Fruit fly (Drosophila melanogaster) whole organism, prepupa: ENCODE measurements around the gene CG9263.

Experiments used
- Blimp-1 ChIP-seq: fragments of 200-800 bp; sonication (Bioruptor generic); optimal IDR thresholded peaks from 3 replicates; lab custom pipeline; 2017; ENCODE audit warnings: missing biosample characterization, missing genetic modification characterization, mild to moderate bottlenecking, moderate library complexity, missing genetic modification reagents
- CG10631 ChIP-seq: fragments of 200-800 bp; sonication (Bioruptor generic); optimal IDR thresholded peaks from 2 replicates; lab custom pipeline; 2016; ENCODE audit warnings: missing biosample characterization, missing genetic modification characterization
- CG11294 ChIP-seq: fragments of 200-800 bp; sonication (Bioruptor generic); IDR thresholded peaks from 2 replicates; pipeline ENCODE4 v1.3.6; 2022; ENCODE audit warnings: missing biosample characterization, missing genetic modification characterization
- CG11762 ChIP-seq: fragments of 200-800 bp; sonication (Bioruptor generic); optimal IDR thresholded peaks from 3 replicates; lab custom pipeline; 2016; ENCODE audit warnings: missing biosample characterization, missing genetic modification characterization; ENCODE audit not compliant: insufficient read depth
- CG11902 ChIP-seq: fragments of 200-800 bp; sonication (Bioruptor generic); optimal IDR thresholded peaks from 3 replicates; lab custom pipeline; 2016; ENCODE audit warnings: missing biosample characterization, missing genetic modification characterization
- CG15336 ChIP-seq: fragments of 200-800 bp; sonication (Bioruptor generic); IDR thresholded peaks from 2 replicates; pipeline ENCODE4 v1.3.6; 2022; ENCODE audit warnings: missing biosample characterization, missing genetic modification characterization
- CG1621 ChIP-seq: fragments of 200-800 bp; sonication (Bioruptor generic); optimal IDR thresholded peaks from 3 replicates; lab custom pipeline; 2018; ENCODE audit warnings: missing biosample characterization, mild to moderate bottlenecking, missing genetic modification characterization
- CG16779 ChIP-seq: fragments of 200-800 bp; sonication (Bioruptor generic); optimal IDR thresholded peaks from 3 replicates; lab custom pipeline; 2017; ENCODE audit warnings: missing biosample characterization, mild to moderate bottlenecking, missing genetic modification characterization
- CG3032 ChIP-seq: fragments of 200-800 bp; optimal IDR thresholded peaks from 2 replicates; lab custom pipeline; 2019; ENCODE audit warnings: missing biosample characterization, mild to moderate bottlenecking, missing genetic modification characterization, moderate library complexity
- CG31627 ChIP-seq: fragments of 200-800 bp; sonication (Bioruptor generic); optimal IDR thresholded peaks from 3 replicates; lab custom pipeline; 2016; ENCODE audit warnings: missing biosample characterization, missing genetic modification characterization
- CG34406 ChIP-seq: fragments of 200-800 bp; sonication (Bioruptor generic); optimal IDR thresholded peaks from 3 replicates; lab custom pipeline; 2016; ENCODE audit warnings: missing biosample characterization, missing genetic modification characterization
- CG6163 ChIP-seq: fragments of 200-800 bp; sonication (Bioruptor generic); IDR thresholded peaks from 3 replicates; pipeline ENCODE4 v1.3.6; 2022; ENCODE audit warnings: missing biosample characterization, missing genetic modification characterization
- CG6792 ChIP-seq: fragments of 200-800 bp; sonication (Bioruptor generic); optimal IDR thresholded peaks from 3 replicates; lab custom pipeline; 2016; ENCODE audit warnings: missing biosample characterization, missing genetic modification characterization
- CG6808 ChIP-seq: fragments of 200-800 bp; sonication (Bioruptor generic); optimal IDR thresholded peaks from 3 replicates; lab custom pipeline; 2017; ENCODE audit warnings: missing biosample characterization, missing genetic modification characterization, mild to moderate bottlenecking, moderate library complexity, missing genetic modification reagents
- CG7368 ChIP-seq: fragments of 200-800 bp; sonication (Bioruptor generic); optimal IDR thresholded peaks from 3 replicates; lab custom pipeline; 2016; ENCODE audit warnings: missing biosample characterization, missing genetic modification characterization
- CG8319 ChIP-seq: fragments of 200-800 bp; sonication (Bioruptor generic); optimal IDR thresholded peaks from 3 replicates; lab custom pipeline; 2016; ENCODE audit warnings: missing biosample characterization, missing genetic modification characterization
- CG8632 ChIP-seq: fragments of 200-800 bp; sonication (Bioruptor generic); optimal IDR thresholded peaks from 3 replicates; lab custom pipeline; 2016; ENCODE audit warnings: missing biosample characterization, missing genetic modification characterization
- CG9139 ChIP-seq: fragments of 200-800 bp; sonication (Bioruptor generic); optimal IDR thresholded peaks from 3 replicates; lab custom pipeline; 2017; ENCODE audit warnings: missing biosample characterization, mild to moderate bottlenecking, missing genetic modification characterization
- Eip75B ChIP-seq: fragments of 200-800 bp; sonication (Bioruptor generic); optimal IDR thresholded peaks from 3 replicates; lab custom pipeline; 2016; ENCODE audit warnings: missing biosample characterization, missing genetic modification characterization
- Eip93F ChIP-seq: fragments of 200-800 bp; sonication (Bioruptor generic); optimal IDR thresholded peaks from 2 replicates; lab custom pipeline; 2016; ENCODE audit warnings: missing biosample characterization, mild to moderate bottlenecking, missing genetic modification characterization
- Ets21C ChIP-seq: fragments of 200-800 bp; sonication (Bioruptor generic); optimal IDR thresholded peaks from 3 replicates; lab custom pipeline; 2016; ENCODE audit warnings: missing biosample characterization, missing genetic modification characterization
- Ets96B ChIP-seq: fragments of 200-800 bp; optimal IDR thresholded peaks from 2 replicates; lab custom pipeline; 2019; ENCODE audit warnings: missing biosample characterization, mild to moderate bottlenecking, missing genetic modification characterization, moderate library complexity
- Hr38 ChIP-seq: sonication (Bioruptor generic); optimal IDR thresholded peaks from 2 replicates; lab custom pipeline; 2016; ENCODE audit warnings: missing biosample characterization, missing genetic modification characterization
- Hr39 ChIP-seq: fragments of 200-800 bp; sonication (Bioruptor generic); optimal IDR thresholded peaks from 2 replicates; lab custom pipeline; 2016; ENCODE audit warnings: missing biosample characterization, missing genetic modification characterization
- Hr4 ChIP-seq: fragments of 200-800 bp; sonication (Bioruptor generic); optimal IDR thresholded peaks from 3 replicates; lab custom pipeline; 2016; ENCODE audit warnings: missing biosample characterization, missing genetic modification characterization
- Lpt ChIP-seq: fragments of 200-800 bp; sonication (Bioruptor generic); optimal IDR thresholded peaks from 3 replicates; lab custom pipeline; 2016; ENCODE audit warnings: missing biosample characterization, missing genetic modification characterization
- Met ChIP-seq: fragments of 200-800 bp; sonication (Bioruptor generic); optimal IDR thresholded peaks from 3 replicates; lab custom pipeline; 2016; ENCODE audit warnings: missing biosample characterization, missing genetic modification characterization
- Sox102F ChIP-seq: fragments of 200-800 bp; sonication (Bioruptor generic); optimal IDR thresholded peaks from 2 replicates; lab custom pipeline; 2016; ENCODE audit warnings: missing biosample characterization, mild to moderate bottlenecking, missing genetic modification characterization
- Sox15 ChIP-seq: fragments of 200-800 bp; sonication (Bioruptor generic); optimal IDR thresholded peaks from 3 replicates; lab custom pipeline; 2016; ENCODE audit warnings: missing biosample characterization, missing genetic modification characterization
- achi ChIP-seq: fragments of 200-800 bp; sonication (Bioruptor generic); optimal IDR thresholded peaks from 3 replicates; lab custom pipeline; 2016; ENCODE audit warnings: missing biosample characterization, missing genetic modification characterization
- acj6 ChIP-seq: fragments of 200-800 bp; sonication (Bioruptor generic); optimal IDR thresholded peaks from 3 replicates; lab custom pipeline; 2016; ENCODE audit warnings: missing biosample characterization, missing genetic modification characterization
- cyc ChIP-seq: fragments of 200-800 bp; sonication (Bioruptor generic); optimal IDR thresholded peaks from 3 replicates; lab custom pipeline; 2016; ENCODE audit warnings: missing biosample characterization, missing genetic modification characterization
- dac ChIP-seq: fragments of 200-800 bp; sonication (Bioruptor generic); optimal IDR thresholded peaks from 2 replicates; lab custom pipeline; 2017; ENCODE audit warnings: missing biosample characterization, mild to moderate bottlenecking, missing genetic modification characterization
- dsx ChIP-seq: fragments of 200-800 bp; optimal IDR thresholded peaks from 3 replicates; lab custom pipeline; 2019; ENCODE audit warnings: missing biosample characterization, mild to moderate bottlenecking, missing genetic modification characterization, moderate library complexity; ENCODE audit not compliant: poor library complexity, severe bottlenecking
- eg ChIP-seq: fragments of 200-800 bp; sonication (Bioruptor generic); IDR thresholded peaks from 3 replicates; pipeline ENCODE4 v1.3.6; 2022; ENCODE audit warnings: missing biosample characterization, missing genetic modification characterization
- esn ChIP-seq: fragments of 200-800 bp; sonication (Bioruptor generic); optimal IDR thresholded peaks from 2 replicates; lab custom pipeline; 2016; ENCODE audit warnings: missing biosample characterization, mild to moderate bottlenecking, missing genetic modification characterization, moderate library complexity
- fd59A ChIP-seq: fragments of 200-800 bp; sonication (Bioruptor generic); optimal IDR thresholded peaks from 2 replicates; lab custom pipeline; 2017; ENCODE audit warnings: missing biosample characterization, mild to moderate bottlenecking, missing genetic modification characterization, missing genetic modification reagents
- fd85E ChIP-seq: fragments of 200-800 bp; sonication (Bioruptor generic); optimal IDR thresholded peaks from 3 replicates; lab custom pipeline; 2016; ENCODE audit warnings: missing biosample characterization, missing genetic modification characterization
- lz ChIP-seq: fragments of 200-800 bp; sonication (Bioruptor generic); optimal IDR thresholded peaks from 3 replicates; lab custom pipeline; 2016; ENCODE audit warnings: missing biosample characterization, missing genetic modification characterization
- net ChIP-seq: fragments of 200-800 bp; sonication (Bioruptor generic); optimal IDR thresholded peaks from 3 replicates; lab custom pipeline; 2016; ENCODE audit warnings: missing biosample characterization, missing genetic modification characterization
- pdm3 ChIP-seq: fragments of 200-800 bp; sonication (Bioruptor generic); optimal IDR thresholded peaks from 3 replicates; lab custom pipeline; 2016; ENCODE audit warnings: missing biosample characterization, missing genetic modification characterization
- salr ChIP-seq, 2 experiments: fragments of 200-800 bp; sonication (Bioruptor generic); optimal IDR thresholded peaks; 3 replicates each; lab custom pipeline; 2016 to 2018; ENCODE audit warnings: missing biosample characterization in 2 of 2, missing genetic modification characterization in 2 of 2, mild to moderate bottlenecking in 1 of 2
- spab ChIP-seq: fragments of 200-800 bp; sonication (Bioruptor generic); optimal IDR thresholded peaks from 2 replicates; lab custom pipeline; 2017; ENCODE audit warnings: missing biosample characterization, mild to moderate bottlenecking, missing genetic modification characterization, missing genetic modification reagents
- ss ChIP-seq, 2 experiments: fragments of 200-800 bp; sonication (Bioruptor generic); optimal IDR thresholded peaks; 2 replicates in 1 of 2; 3 replicates in 1 of 2; lab custom pipeline; 2017 to 2018; ENCODE audit warnings: mild to moderate bottlenecking in 2 of 2, missing biosample characterization in 2 of 2, missing genetic modification characterization in 2 of 2, moderate library complexity in 1 of 2
- topi ChIP-seq: fragments of 200-800 bp; sonication (Bioruptor generic); optimal IDR thresholded peaks from 3 replicates; lab custom pipeline; 2016; ENCODE audit warnings: missing biosample characterization, missing genetic modification characterization
- vri ChIP-seq: fragments of 200-800 bp; sonication (Bioruptor generic); optimal IDR thresholded peaks from 3 replicates; lab custom pipeline; 2016; ENCODE audit warnings: missing biosample characterization, mild to moderate bottlenecking, missing genetic modification characterization

Gene CG9263

dm6 chr2L:13550488-13551033 is 8.2 kb upstream of the CG9263 start (continued):
- no peak for TF ChIP-seq Met
- no peak for TF ChIP-seq net (GFP tag; lab: Kevin White, UChicago)
- TF ChIP-seq Sox102F (GFP tag; lab: Kevin White, UChicago), result no peak
- TF ChIP-seq Ets96B (tag; lab: Kevin White, UChicago), result no peak
- no peak for TF ChIP-seq Eip93F (GFP tag; lab: Kevin White, UChicago)
- no peak for TF ChIP-seq Hr39 (GFP tag; lab: Kevin White, UChicago)
- TF ChIP-seq topi (GFP tag; lab: Kevin White, UChicago), result no peak
- no peak for TF ChIP-seq Blimp-1
- no peak for TF ChIP-seq CG8632
- TF ChIP-seq CG31627 (GFP tag; lab: Kevin White, UChicago), result no peak
- TF ChIP-seq Ets21C (GFP tag; lab: Kevin White, UChicago), result no peak
- peak; percentile 24; the same call in 1 of the 3 replicates for TF ChIP-seq CG6163 (GFP tag; lab: Robert Waterston, UW)
- no peak for TF ChIP-seq CG11902
- no peak for TF ChIP-seq Eip75B (GFP tag; lab: Kevin White, UChicago)
- no peak for TF ChIP-seq CG15336 (GFP tag; lab: Robert Waterston, UW)
- TF ChIP-seq salr (GFP tag; optimal IDR thresholded peaks at IDR 0.05; lab: Kevin White, UChicago), result peak in 1 of 2 experiments; percentile 6
- TF ChIP-seq ss (GFP tag; optimal IDR thresholded peaks at IDR 0.05; lab: Kevin White, UChicago), result peak; percentile 54 to 73
- TF ChIP-seq CG11762 (GFP tag; lab: Kevin White, UChicago), result no peak
- no peak for TF ChIP-seq cyc (GFP tag; lab: Kevin White, UChicago)
- TF ChIP-seq CG11294 (GFP tag; lab: Robert Waterston, UW), result no peak
- peak; percentile 67 for TF ChIP-seq CG6808
- no peak for TF ChIP-seq achi (GFP tag; lab: Kevin White, UChicago)
- TF ChIP-seq CG9139, result peak; percentile 66
- no peak for TF ChIP-seq fd85E (GFP tag; lab: Kevin White, UChicago)
- TF ChIP-seq Lpt (GFP tag; lab: Kevin White, UChicago), result peak; percentile 12

- TF ChIP-seq net (GFP tag; lab: Kevin White, UChicago), result peak; percentile 16
- TF ChIP-seq CG9139, result peak; percentile 4
- peak; percentile 57; the same call in 1 of the 3 replicates for TF ChIP-seq eg (GFP tag; lab: Robert Waterston, UW)
- no peak for TF ChIP-seq CG34406 (GFP tag; lab: Kevin White, UChicago)
- peak; percentile 18 for TF ChIP-seq CG3032
- TF ChIP-seq CG10631 (GFP tag; lab: Kevin White, UChicago), result no peak
- no peak for TF ChIP-seq salr (GFP tag; optimal IDR thresholded peaks at IDR 0.05; lab: Kevin White, UChicago)
- TF ChIP-seq Eip93F (GFP tag; lab: Kevin White, UChicago), result no peak
- TF ChIP-seq Ets21C (GFP tag; lab: Kevin White, UChicago), result no peak
- TF ChIP-seq acj6 (GFP tag; lab: Kevin White, UChicago), result no peak
- no peak for TF ChIP-seq fd85E (GFP tag; lab: Kevin White, UChicago)
- TF ChIP-seq CG8319 (GFP tag; lab: Kevin White, UChicago), result no peak
- TF ChIP-seq CG7368 (GFP tag; lab: Kevin White, UChicago), result no peak
- TF ChIP-seq fd59A (GFP tag; lab: Kevin White, UChicago), result no peak
- no peak for TF ChIP-seq CG11902
- TF ChIP-seq Met, result peak; percentile 11
- peak; percentile 77 for TF ChIP-seq vri (GFP tag; lab: Kevin White, UChicago)
- no peak for TF ChIP-seq Hr39 (GFP tag; lab: Kevin White, UChicago)
- TF ChIP-seq dsx (GFP tag; lab: Kevin White, UChicago), result peak; percentile 44
- TF ChIP-seq CG31627 (GFP tag; lab: Kevin White, UChicago), result no peak
- peak; percentile 31 for TF ChIP-seq CG1621 (tag; lab: Kevin White, UChicago)
- TF ChIP-seq Eip75B (GFP tag; lab: Kevin White, UChicago), result no peak
- no peak for TF ChIP-seq lz (GFP tag; lab: Kevin White, UChicago)
- TF ChIP-seq esn (GFP tag; lab: Kevin White, UChicago), result no peak
- TF ChIP-seq Sox15 (GFP tag; lab: Kevin White, UChicago), result no peak
- no peak for TF ChIP-seq Hr4 (GFP tag; lab: Kevin White, UChicago)
- TF ChIP-seq topi (GFP tag; lab: Kevin White, UChicago), result no peak
- TF ChIP-seq spab (GFP tag; lab: Kevin White, UChicago), result no peak
- peak; percentile 6 for TF ChIP-seq CG16779 (tag; lab: Kevin White, UChicago)
- TF ChIP-seq Hr38 (GFP tag; lab: Kevin White, UChicago), result no peak
- TF ChIP-seq CG6808, result no peak
- TF ChIP-seq achi (GFP tag; lab: Kevin White, UChicago), result peak; percentile 27
- no peak for TF ChIP-seq dac
- no peak for TF ChIP-seq Blimp-1
- TF ChIP-seq CG6792 (GFP tag; lab: Kevin White, UChicago), result no peak
- TF ChIP-seq Sox102F (GFP tag; lab: Kevin White, UChicago), result peak; percentile 49
- TF ChIP-seq CG15336 (GFP tag; lab: Robert Waterston, UW), result peak; percentile 29; the same call in 1 of the 2 replicates
- TF ChIP-seq pdm3 (GFP tag; lab: Kevin White, UChicago), result peak; percentile 29
- TF ChIP-seq CG11294 (GFP tag; lab: Robert Waterston, UW), result no peak
Measured at dm6 chr2L:13549973-13550458, 7.6 kb upstream of the CG9263 start, which contains the start of gene kuz. TSS of gene kuz (plus strand) at chr2L:13550139.
